Worm (Caenorhabditis elegans) whole organism, early embryonic: Measurements from ENCODE around the gene vps-26.

ENCODE experiments used
- F13C5.2 ChIP-seq: sonication (generic microtip); optimal IDR thresholded peaks from 2 replicates; lab custom pipeline; 2017; ENCODE audit warnings: mild to moderate bottlenecking, missing genetic modification characterization, inconsistent platforms, missing compliant biosample characterization
- aly-1 ChIP-seq: sonication (generic microtip); optimal IDR thresholded peaks from 2 replicates; lab custom pipeline; 2016; ENCODE audit warnings: missing genetic modification characterization, missing compliant biosample characterization
- ama-1 ChIP-seq: fragments of 150-350 bp; optimal IDR thresholded peaks from 2 replicates; lab custom pipeline; 2014
- ceh-36 ChIP-seq: sonication (generic microtip); optimal IDR thresholded peaks from 2 replicates; lab custom pipeline; 2016; ENCODE audit warnings: missing genetic modification characterization, inconsistent platforms, missing compliant biosample characterization
- flt-1 ChIP-seq: fragments of 200-800 bp; sonication (Bioruptor generic); IDR thresholded peaks from 2 replicates; pipeline ENCODE4 v1.3.6; 2022; ENCODE audit warnings: missing genetic modification characterization, missing compliant biosample characterization
- hmbx-1 ChIP-seq: sonication (generic microtip); optimal IDR thresholded peaks from 2 replicates; lab custom pipeline; 2016; ENCODE audit warnings: mild to moderate bottlenecking, missing genetic modification characterization, missing compliant biosample characterization
- pes-1 ChIP-seq: fragments of 200-800 bp; sonication (Bioruptor generic); IDR thresholded peaks from 2 replicates; pipeline ENCODE4 v1.3.6; 2022; ENCODE audit warnings: missing genetic modification reagents, missing genetic modification characterization, missing compliant biosample characterization
- scrt-1 ChIP-seq: fragments of 200-800 bp; sonication (Bioruptor generic); IDR thresholded peaks from 2 replicates; pipeline ENCODE4 v1.3.6; 2022; ENCODE audit warnings: missing genetic modification characterization, missing compliant biosample characterization
- tbx-11 ChIP-seq: fragments of 200-800 bp; sonication (Bioruptor generic); IDR thresholded peaks from 2 replicates; pipeline ENCODE4 v1.3.6; 2022; ENCODE audit warnings: missing genetic modification characterization, missing compliant biosample characterization
- tbx-37 ChIP-seq: fragments of 200-800 bp; sonication (Bioruptor generic); conservative IDR thresholded peaks from 2 replicates; pipeline ENCODE4 v1.3.6; 2022; ENCODE audit warnings: missing genetic modification reagents, missing genetic modification characterization, missing compliant biosample characterization
- tra-4 ChIP-seq: sonication (generic microtip); optimal IDR thresholded peaks from 2 replicates; lab custom pipeline; 2017; ENCODE audit warnings: missing genetic modification characterization, missing compliant biosample characterization

DNA sequence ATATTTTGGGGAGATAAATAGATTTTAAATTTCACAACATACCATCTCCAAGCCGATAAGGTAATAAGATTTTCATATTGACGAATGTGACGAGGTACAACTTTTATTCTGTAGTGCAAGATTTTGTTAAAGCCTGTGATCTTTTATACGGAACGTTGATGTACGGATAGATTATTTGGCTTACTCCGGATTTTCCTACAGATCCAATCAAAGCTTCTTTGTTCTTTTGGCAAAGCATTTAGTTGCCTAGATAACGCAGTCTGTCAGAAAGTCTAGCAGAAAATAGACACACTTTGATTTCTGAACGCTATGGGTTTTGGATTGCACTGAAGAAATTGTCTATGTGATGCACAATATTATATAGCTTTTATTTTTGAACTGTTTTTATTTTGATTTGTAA is 42.4 kb downstream of the vps-26 start, which contains the start of gene F49C12.2:
- TF ChIP-seq aly-1 (no peak), tra-4 (tag; lab: Kevin White, UChicago) (no peak), tbx-11 (GFP tag; lab: Robert Waterston, UW) (no peak), ama-1 (no peak), tbx-37 (GFP tag; lab: Robert Waterston, UW) (no peak), pes-1 (no peak), flt-1 (GFP tag; lab: Robert Waterston, UW) (no peak), scrt-1 (GFP tag; lab: Robert Waterston, UW) (no peak), hmbx-1 (tag; lab: Kevin White, UChicago) (no peak), F13C5.2 (tag; lab: Kevin White, UChicago) (no peak), ceh-36 (tag; lab: Kevin White, UChicago) (no peak)
